Fruit fly (Drosophila melanogaster): ENCODE data around the gene Pfdn5.
A peak's percentile ranks its signal among the peaks of the same experiment; 100 is the strongest.

The Pfdn5 gene

dm6 chr3R:22468829-22469487 lies 17.9 kb upstream of the Pfdn5 start (continued):
- TF ChIP-seq CG1792 (GFP tag; optimal IDR thresholded peaks at IDR 0.05) (peak; percentile 88), ftz-f1 (GFP tag; optimal IDR thresholded peaks at IDR 0.05) (peak; percentile 7), gem (tag; optimal IDR thresholded peaks at IDR 0.05) (peak; percentile 90), CG33213 (GFP tag; optimal IDR thresholded peaks at IDR 0.05) (no peak), CG10209 (GFP tag; optimal IDR thresholded peaks at IDR 0.05) (peak; percentile 85), NFAT (GFP tag; IDR thresholded peaks at IDR 0.05) (peak; percentile 69), sc (optimal IDR thresholded peaks at IDR 0.05) (no peak), sc (GFP tag; optimal IDR thresholded peaks at IDR 0.05) (peak; percentile 45), Med (GFP tag) (peak; percentile 98), CG16813 (GFP tag; IDR thresholded peaks at IDR 0.05; ENCODE audit: partially characterized antibody) (no peak), CG12299 (tag; optimal IDR thresholded peaks at IDR 0.05) (peak; percentile 81), Asciz (GFP tag; optimal IDR thresholded peaks at IDR 0.05) (peak; percentile 72), CG8765 (GFP tag; IDR thresholded peaks at IDR 0.05) (no peak), Awh (GFP tag; IDR thresholded peaks at IDR 0.05) (peak; percentile 78; the same call in 1 of the 2 replicates), peb (GFP tag; IDR thresholded peaks at IDR 0.05) (peak; percentile 79), CG8944 (GFP tag; optimal IDR thresholded peaks at IDR 0.05) (peak; percentile 80), Pdp1 (GFP tag; optimal IDR thresholded peaks at IDR 0.05) (peak; percentile 74 to 88), ewg (GFP tag; optimal IDR thresholded peaks at IDR 0.05) (peak; percentile 83), Nf-YA (GFP tag; IDR thresholded peaks at IDR 0.05) (peak; percentile 73), CG12155 (GFP tag; optimal IDR thresholded peaks at IDR 0.05) (peak; percentile 79), Dbx (GFP tag; IDR thresholded peaks at IDR 0.05) (peak; percentile 90), seq (GFP tag; IDR thresholded peaks at IDR 0.05) (peak; percentile 84), yki (optimal IDR thresholded peaks at IDR 0.05) (no peak), CG7786 (GFP tag; optimal IDR thresholded peaks at IDR 0.05) (peak; percentile 87), CG15514 (GFP tag; optimal IDR thresholded peaks at IDR 0.05) (peak; percentile 85), Gug (GFP tag; IDR thresholded peaks at IDR 0.05) (peak; percentile 79), CG8924 (tag; optimal IDR thresholded peaks at IDR 0.05) (peak; percentile 87), btn (GFP tag; optimal IDR thresholded peaks at IDR 0.05) (peak; percentile 70), sna (GFP tag; IDR thresholded peaks at IDR 0.05; ENCODE audit: partially characterized antibody) (no peak), ken (GFP tag; IDR thresholded peaks at IDR 0.05) (peak; percentile 72), gce (GFP tag; IDR thresholded peaks at IDR 0.05) (peak; percentile 65; the same call in 1 of the 3 replicates), dan (GFP tag; IDR thresholded peaks at IDR 0.05) (no peak), Lhr (GFP tag; optimal IDR thresholded peaks at IDR 0.05) (no peak), B-H1 (GFP tag; IDR thresholded peaks at IDR 0.05) (peak; percentile 76), CHES-1-like (GFP tag; optimal IDR thresholded peaks at IDR 0.05) (peak; percentile 89), CG2712 (tag; optimal IDR thresholded peaks at IDR 0.05) (no peak), MESR4 (GFP tag; optimal IDR thresholded peaks at IDR 0.05) (peak; percentile 13), CG10274 (GFP tag; optimal IDR thresholded peaks at IDR 0.05) (peak; percentile 98), zfh1 (GFP tag; IDR thresholded peaks at IDR 0.05) (peak; percentile 71), CG5953 (GFP tag; IDR thresholded peaks at IDR 0.05) (peak; percentile 39; the same call in 1 of the 2 replicates), CG17328 (GFP tag; IDR thresholded peaks at IDR 0.05) (peak; percentile 81), CG3407 (GFP tag; optimal IDR thresholded peaks at IDR 0.05) (peak; percentile 47), CG31224 (GFP tag; IDR thresholded peaks at IDR 0.05) (peak; percentile 80), ro (GFP tag; IDR thresholded peaks at IDR 0.05) (no peak; the same call in 1 of the 2 replicates), Atf6 (GFP tag; IDR thresholded peaks at IDR 0.05) (peak; percentile 90), ham (GFP tag; IDR thresholded peaks at IDR 0.05) (peak; percentile 63), CG11247 (GFP tag; IDR thresholded peaks at IDR 0.05) (peak; percentile 81), CG3163 (GFP tag; optimal IDR thresholded peaks at IDR 0.05) (peak; percentile 71), NfI (GFP tag; optimal IDR thresholded peaks at IDR 0.05) (peak; percentile 87), CG30403 (GFP tag; optimal IDR thresholded peaks at IDR 0.05) (peak; percentile 89), CG17361 (GFP tag; IDR thresholded peaks at IDR 0.05) (no peak; the same call in 2 of the 3 replicates)

All from whole organism, embryonic.